Worm (Caenorhabditis elegans) whole organism, L1 larva: ENCODE data around the gene glr-8.

Experiments used
- C04F5.9 ChIP-seq: sonication (generic microtip); optimal IDR thresholded peaks from 2 replicates; lab custom pipeline; 2016; ENCODE audit warnings: missing genetic modification characterization, missing compliant biosample characterization
- C16A3.4 ChIP-seq: fragments of 150-350 bp; optimal IDR thresholded peaks from 2 replicates; lab custom pipeline; 2014; ENCODE audit warnings: missing biosample characterization, missing genetic modification characterization
- aha-1 ChIP-seq: fragments of 150-350 bp; optimal IDR thresholded peaks from 2 replicates; lab custom pipeline; 2014; ENCODE audit warnings: missing biosample characterization, missing genetic modification characterization
- alr-1 ChIP-seq: fragments of 200-800 bp; sonication (Bioruptor generic); optimal IDR thresholded peaks from 2 replicates; lab custom pipeline; 2018; ENCODE audit warnings: borderline replicate concordance, mild to moderate bottlenecking, missing genetic modification characterization, missing compliant biosample characterization
- aly-2 ChIP-seq: fragments of 150-350 bp; optimal IDR thresholded peaks from 2 replicates; lab custom pipeline; 2014; ENCODE audit warnings: missing biosample characterization, missing genetic modification characterization
- ama-1 ChIP-seq: fragments of 150-350 bp; optimal IDR thresholded peaks from 2 replicates; lab custom pipeline; 2014
- blmp-1 ChIP-seq: fragments of 150-350 bp; optimal IDR thresholded peaks from 2 replicates; lab custom pipeline; 2014; ENCODE audit warnings: missing biosample characterization, missing genetic modification characterization
- ceh-63 ChIP-seq: fragments of 200-800 bp; sonication (Bioruptor generic); optimal IDR thresholded peaks from 2 replicates; lab custom pipeline; 2018; ENCODE audit warnings: mild to moderate bottlenecking, missing genetic modification characterization, missing compliant biosample characterization
- ceh-8 ChIP-seq: fragments of 200-800 bp; sonication (Bioruptor generic); optimal IDR thresholded peaks from 2 replicates; lab custom pipeline; 2018; ENCODE audit warnings: mild to moderate bottlenecking, missing genetic modification characterization, moderate library complexity, missing compliant biosample characterization
- ceh-88 ChIP-seq: fragments of 200-800 bp; sonication (Bioruptor generic); IDR thresholded peaks from 2 replicates; pipeline ENCODE4 v1.3.6; 2022; ENCODE audit warnings: missing genetic modification characterization, missing compliant biosample characterization
- ceh-90 ChIP-seq: sonication (generic microtip); optimal IDR thresholded peaks from 2 replicates; lab custom pipeline; 2016; ENCODE audit warnings: missing genetic modification characterization, missing compliant biosample characterization
- dpl-1 ChIP-seq, 3 experiments: fragments of 150-350 bp in 2 of 3; sonication (generic microtip) in 1 of 3; optimal IDR thresholded peaks; 2 replicates each; lab custom pipeline; 2014 to 2017; ENCODE audit warnings: missing biosample characterization in 3 of 3, missing genetic modification characterization in 3 of 3, missing genetic modification reagents in 3 of 3
- efl-3 ChIP-seq: fragments of 200-800 bp; sonication (Bioruptor generic); optimal IDR thresholded peaks from 2 replicates; lab custom pipeline; 2018; ENCODE audit warnings: mild to moderate bottlenecking, missing genetic modification characterization, missing compliant biosample characterization
- egl-13 ChIP-seq: sonication (generic microtip); optimal IDR thresholded peaks from 2 replicates; lab custom pipeline; 2016; ENCODE audit warnings: missing genotype, missing genetic modification reagents, missing genetic modification characterization, missing compliant biosample characterization
- egl-27 ChIP-seq, 2 experiments: fragments of 150-350 bp in 1 of 2; sonication (generic microtip); optimal IDR thresholded peaks; 3 replicates each; lab custom pipeline; 2017 to 2018; ENCODE audit warnings: missing biosample characterization in 2 of 2, missing genetic modification characterization in 2 of 2, missing genetic modification reagents in 2 of 2
- elt-2 ChIP-seq: sonication (generic microtip); optimal IDR thresholded peaks from 2 replicates; lab custom pipeline; 2016; ENCODE audit warnings: missing genetic modification characterization, mild to moderate bottlenecking, inconsistent platforms, missing compliant biosample characterization, missing genetic modification reagents
- fkh-4 ChIP-seq: sonication (generic microtip); optimal IDR thresholded peaks from 2 replicates; lab custom pipeline; 2016; ENCODE audit warnings: missing compliant biosample characterization, missing genetic modification characterization, borderline replicate concordance
- hlh-4 ChIP-seq: sonication (generic microtip); optimal IDR thresholded peaks from 2 replicates; lab custom pipeline; 2016; ENCODE audit warnings: mild to moderate bottlenecking, missing genetic modification characterization, missing compliant biosample characterization
- hpl-2 ChIP-seq: fragments of 150-350 bp; optimal IDR thresholded peaks from 2 replicates; lab custom pipeline; 2014; ENCODE audit warnings: missing biosample characterization, missing genetic modification reagents, missing genetic modification characterization
- jun-1 ChIP-seq: fragments of 150-350 bp; optimal IDR thresholded peaks from 2 replicates; lab custom pipeline; 2014; ENCODE audit warnings: missing biosample characterization, missing genetic modification reagents, missing genetic modification characterization
- lin-13 ChIP-seq: fragments of 150-350 bp; optimal IDR thresholded peaks from 2 replicates; lab custom pipeline; 2014; ENCODE audit warnings: missing biosample characterization, missing genetic modification reagents, missing genetic modification characterization
- lin-14 ChIP-seq: fragments of 200-800 bp; sonication (Bioruptor generic); optimal IDR thresholded peaks from 2 replicates; lab custom pipeline; 2018; ENCODE audit warnings: mild to moderate bottlenecking, missing genetic modification characterization, moderate library complexity, missing compliant biosample characterization
- lin-35 ChIP-seq, 2 experiments: fragments of 150-350 bp; optimal IDR thresholded peaks; 2 replicates each; lab custom pipeline; 2014; ENCODE audit warnings: missing biosample characterization in 2 of 2, missing genetic modification characterization in 2 of 2, missing genetic modification reagents in 2 of 2
- lin-39 ChIP-seq: fragments of 150-350 bp; optimal IDR thresholded peaks from 2 replicates; lab custom pipeline; 2014; ENCODE audit warnings: missing biosample characterization, missing genetic modification reagents, missing genetic modification characterization
- mab-9 ChIP-seq: fragments of 200-800 bp; sonication (Bioruptor generic); IDR thresholded peaks from 2 replicates; pipeline ENCODE4 v1.3.6; 2022; ENCODE audit warnings: missing genetic modification reagents, missing genetic modification characterization, missing compliant biosample characterization
- mdl-1 ChIP-seq, 2 experiments: fragments of 150-350 bp; optimal IDR thresholded peaks; 2 replicates each; lab custom pipeline; 2014 to 2017; ENCODE audit warnings: missing biosample characterization in 2 of 2, missing genetic modification characterization in 2 of 2, inconsistent platforms in 1 of 2
- mef-2 ChIP-seq: fragments of 150-350 bp; optimal IDR thresholded peaks from 2 replicates; lab custom pipeline; 2014; ENCODE audit warnings: missing biosample characterization, missing genetic modification characterization
- mep-1 ChIP-seq: fragments of 150-350 bp; optimal IDR thresholded peaks from 2 replicates; lab custom pipeline; 2014; ENCODE audit warnings: missing biosample characterization, missing genetic modification characterization
- nhr-11 ChIP-seq: fragments of 150-350 bp; optimal IDR thresholded peaks from 2 replicates; lab custom pipeline; 2014; ENCODE audit warnings: missing biosample characterization, missing genetic modification characterization
- nhr-20 ChIP-seq: sonication (generic microtip); optimal IDR thresholded peaks from 2 replicates; lab custom pipeline; 2016; ENCODE audit warnings: mild to moderate bottlenecking, missing genetic modification characterization, missing compliant biosample characterization
- nhr-28 ChIP-seq: fragments of 150-350 bp; optimal IDR thresholded peaks from 2 replicates; lab custom pipeline; 2014; ENCODE audit warnings: missing biosample characterization, missing genetic modification characterization
- nhr-47 ChIP-seq: sonication (generic microtip); optimal IDR thresholded peaks from 2 replicates; lab custom pipeline; 2016; ENCODE audit warnings: mild to moderate bottlenecking, missing genetic modification characterization, moderate library complexity, missing compliant biosample characterization
- nhr-71 ChIP-seq: sonication (generic microtip); optimal IDR thresholded peaks from 2 replicates; lab custom pipeline; 2016; ENCODE audit warnings: mild to moderate bottlenecking, missing genetic modification characterization, moderate library complexity, missing compliant biosample characterization
- nhr-76 ChIP-seq: sonication (generic microtip); optimal IDR thresholded peaks from 2 replicates; lab custom pipeline; 2017; ENCODE audit warnings: missing biosample characterization, missing genetic modification characterization
- nhr-84 ChIP-seq: sonication (generic microtip); optimal IDR thresholded peaks from 2 replicates; lab custom pipeline; 2017; ENCODE audit warnings: missing biosample characterization, missing genetic modification characterization
- nhr-85 ChIP-seq: sonication (generic microtip); peaks from one replicate; lab custom pipeline; 2016; ENCODE audit warnings: missing genetic modification characterization, inconsistent platforms, missing compliant biosample characterization
- nhr-90 ChIP-seq: sonication (generic microtip); optimal IDR thresholded peaks from 2 replicates; lab custom pipeline; 2016; ENCODE audit warnings: mild to moderate bottlenecking, missing genetic modification characterization, missing compliant biosample characterization; ENCODE audit not compliant: poor library complexity
- pag-3 ChIP-seq: sonication (generic microtip); optimal IDR thresholded peaks from 2 replicates; lab custom pipeline; 2017; ENCODE audit warnings: missing genetic modification characterization, mild to moderate bottlenecking, missing compliant biosample characterization, antibody characterized with exemption, borderline replicate concordance; ENCODE audit not compliant: insufficient read depth
- pqm-1 ChIP-seq: sonication (generic microtip); optimal IDR thresholded peaks from 3 replicates; lab custom pipeline; 2017; ENCODE audit warnings: missing biosample characterization, missing genetic modification characterization
- rnt-1 ChIP-seq: sonication (generic microtip); optimal IDR thresholded peaks from 2 replicates; lab custom pipeline; 2016; ENCODE audit warnings: mild to moderate bottlenecking, missing genetic modification characterization, moderate library complexity, missing compliant biosample characterization
- skn-1 ChIP-seq: fragments of 150-350 bp; optimal IDR thresholded peaks from 2 replicates; lab custom pipeline; 2014; ENCODE audit warnings: missing biosample characterization, missing genetic modification characterization
- snpc-4 ChIP-seq: fragments of 150-350 bp; optimal IDR thresholded peaks from 2 replicates; lab custom pipeline; 2014; ENCODE audit warnings: missing biosample characterization, missing genetic modification characterization
- snu-23 ChIP-seq: sonication (generic microtip); optimal IDR thresholded peaks from 2 replicates; lab custom pipeline; 2016; ENCODE audit warnings: missing genetic modification characterization, missing compliant biosample characterization
- sox-4 ChIP-seq: sonication (generic microtip); optimal IDR thresholded peaks from 2 replicates; lab custom pipeline; 2016; ENCODE audit warnings: missing genetic modification characterization, missing compliant biosample characterization
- sptf-1 ChIP-seq: fragments of 150-350 bp; optimal IDR thresholded peaks from 2 replicates; lab custom pipeline; 2014; ENCODE audit warnings: missing biosample characterization, missing genetic modification characterization
- swsn-7 ChIP-seq: sonication (generic microtip); optimal IDR thresholded peaks from 2 replicates; lab custom pipeline; 2016; ENCODE audit warnings: missing genetic modification characterization, missing compliant biosample characterization
- tlp-1 ChIP-seq: fragments of 150-350 bp; optimal IDR thresholded peaks from 2 replicates; lab custom pipeline; 2014; ENCODE audit warnings: missing biosample characterization, missing genetic modification characterization
- unc-130 ChIP-seq: fragments of 150-350 bp; optimal IDR thresholded peaks from 2 replicates; lab custom pipeline; 2017; ENCODE audit warnings: missing biosample characterization, missing genetic modification characterization, inconsistent platforms
- unc-30 ChIP-seq: sonication (generic microtip); optimal IDR thresholded peaks from 2 replicates; lab custom pipeline; 2017; ENCODE audit warnings: missing biosample characterization, missing genetic modification characterization
- unc-62 ChIP-seq: fragments of 150-350 bp; optimal IDR thresholded peaks from 2 replicates; lab custom pipeline; 2014; ENCODE audit warnings: missing biosample characterization, missing genetic modification reagents, missing genetic modification characterization
- unc-98 ChIP-seq: fragments of 200-800 bp; sonication (Bioruptor generic); IDR thresholded peaks from 2 replicates; pipeline ENCODE4 v1.3.6; 2022; ENCODE audit warnings: missing genetic modification characterization, missing compliant biosample characterization
- xbp-1 ChIP-seq: sonication (generic microtip); optimal IDR thresholded peaks from 2 replicates; lab custom pipeline; 2016; ENCODE audit warnings: missing genetic modification characterization, missing compliant biosample characterization
- zip-4 ChIP-seq: fragments of 200-800 bp; sonication (Bioruptor generic); optimal IDR thresholded peaks from 2 replicates; lab custom pipeline; 2018; ENCODE audit warnings: mild to moderate bottlenecking, missing genetic modification characterization, moderate library complexity, missing compliant biosample characterization
- ztf-4 ChIP-seq: fragments of 150-350 bp; optimal IDR thresholded peaks from 2 replicates; lab custom pipeline; 2014; ENCODE audit warnings: missing biosample characterization, missing genetic modification characterization

The glr-8 gene

ce11 chrX:6551073-6551652, 45.4 kb downstream of the glr-8 start:
- peak; percentile 65 for TF ChIP-seq lin-14
- no peak for TF ChIP-seq pag-3
- no peak for TF ChIP-seq nhr-20 (tag; lab: Kevin White, UChicago)
- TF ChIP-seq nhr-47 (tag; lab: Kevin White, UChicago) = peak; percentile 8
- TF ChIP-seq nhr-76 (tag; lab: Kevin White, UChicago) = no peak
- no peak for TF ChIP-seq rnt-1 (tag; lab: Kevin White, UChicago)
- TF ChIP-seq tlp-1 = no peak
- TF ChIP-seq ztf-4 (tag; lab: Kevin White, UChicago) = no peak
- no peak for TF ChIP-seq lin-35 (GFP tag; optimal IDR thresholded peaks at IDR 0.05; lab: Kevin White, UChicago)
- no peak for TF ChIP-seq lin-13 (GFP tag; lab: Kevin White, UChicago)
- no peak for TF ChIP-seq fkh-4 (tag; lab: Kevin White, UChicago)
- no peak for TF ChIP-seq pqm-1 (tag; lab: Kevin White, UChicago)
- no peak for TF ChIP-seq nhr-28 (tag; lab: Kevin White, UChicago)
- no peak for TF ChIP-seq nhr-84 (tag; lab: Kevin White, UChicago)
- TF ChIP-seq unc-30 (tag; lab: Kevin White, UChicago) = no peak
- peak; percentile 10 for TF ChIP-seq xbp-1 (tag; lab: Kevin White, UChicago)
- no peak for TF ChIP-seq unc-130 (tag; lab: Kevin White, UChicago)
- no peak for TF ChIP-seq jun-1 (tag; lab: Kevin White, UChicago)
- no peak for TF ChIP-seq nhr-90 (tag; lab: Kevin White, UChicago)
- TF ChIP-seq mep-1 (tag; lab: Kevin White, UChicago) = no peak
- no peak for TF ChIP-seq alr-1 (tag; lab: Kevin White, UChicago)
- TF ChIP-seq snu-23 (GFP tag; lab: Kevin White, UChicago) = peak; percentile 46
- no peak for TF ChIP-seq snpc-4 (tag; lab: Kevin White, UChicago)
- no peak for TF ChIP-seq lin-39 (tag; lab: Kevin White, UChicago)
- no peak for TF ChIP-seq ama-1 (lab: Kevin White, UChicago)
- no peak for TF ChIP-seq ceh-88 (GFP tag; lab: Robert Waterston, UW)
- TF ChIP-seq blmp-1 (tag; lab: Kevin White, UChicago) = peak; percentile 50
- TF ChIP-seq unc-98 (GFP tag; lab: Robert Waterston, UW) = no peak
- TF ChIP-seq hlh-4 (tag; lab: Kevin White, UChicago) = no peak
- TF ChIP-seq mdl-1 (tag; optimal IDR thresholded peaks at IDR 0.05; lab: Kevin White, UChicago) = no peak
- no peak for TF ChIP-seq mab-9
- no peak for TF ChIP-seq ceh-90
- no peak for TF ChIP-seq elt-2 (tag; lab: Kevin White, UChicago)
- no peak for TF ChIP-seq dpl-1 (GFP tag; optimal IDR thresholded peaks at IDR 0.05; lab: Kevin White, UChicago)
- TF ChIP-seq nhr-71 (tag; lab: Kevin White, UChicago) = peak; percentile 9
- TF ChIP-seq nhr-11 (tag; lab: Kevin White, UChicago) = no peak
- TF ChIP-seq C16A3.4 (tag; lab: Kevin White, UChicago) = no peak
- TF ChIP-seq mef-2 (tag; lab: Kevin White, UChicago) = no peak
- TF ChIP-seq aly-2 (tag; lab: Kevin White, UChicago) = no peak
- TF ChIP-seq hpl-2 (GFP tag; lab: Kevin White, UChicago) = no peak
- TF ChIP-seq nhr-85 (tag; lab: Kevin White, UChicago) = peak; percentile 10
- TF ChIP-seq unc-62 (GFP tag; lab: Kevin White, UChicago) = no peak
- no peak for TF ChIP-seq sptf-1 (tag; lab: Kevin White, UChicago)
- TF ChIP-seq zip-4 = no peak
- no peak for TF ChIP-seq egl-13
- no peak for TF ChIP-seq skn-1
- no peak for TF ChIP-seq sox-4 (tag; lab: Kevin White, UChicago)
- no peak for TF ChIP-seq swsn-7 (tag; lab: Kevin White, UChicago)
- TF ChIP-seq aha-1 (tag; lab: Kevin White, UChicago) = no peak
- TF ChIP-seq efl-3 (GFP tag; lab: Kevin White, UChicago) = no peak
- no peak for TF ChIP-seq egl-27 (tag; optimal IDR thresholded peaks at IDR 0.05; lab: Kevin White, UChicago)
- no peak for TF ChIP-seq ceh-8 (GFP tag; lab: Kevin White, UChicago)
- TF ChIP-seq C04F5.9 (tag; lab: Kevin White, UChicago) = no peak
- TF ChIP-seq ceh-63 (GFP tag; lab: Kevin White, UChicago) = no peak
